Worm (Caenorhabditis elegans) whole organism, L3 larva: ENCODE results near the gene ruvb-1.
A peak's percentile ranks its signal among the peaks of the same experiment; 100 is the strongest.

Source experiments
- R02D3.7 ChIP-seq: fragments of 150-350 bp; optimal IDR thresholded peaks from 2 replicates; lab custom pipeline; 2014; ENCODE audit warnings: missing biosample characterization, missing genetic modification characterization
- aly-2 ChIP-seq: fragments of 150-350 bp; optimal IDR thresholded peaks from 2 replicates; lab custom pipeline; 2014; ENCODE audit warnings: missing biosample characterization, missing genetic modification characterization
- ama-1 ChIP-seq: fragments of 150-350 bp; optimal IDR thresholded peaks from 2 replicates; lab custom pipeline; 2018
- ceh-28 ChIP-seq: fragments of 150-350 bp; optimal IDR thresholded peaks from 2 replicates; lab custom pipeline; 2014; ENCODE audit warnings: missing biosample characterization, missing genetic modification reagents, missing genetic modification characterization
- daf-12 ChIP-seq: fragments of 150-350 bp; optimal IDR thresholded peaks from 2 replicates; lab custom pipeline; 2014; ENCODE audit warnings: missing biosample characterization, missing genetic modification reagents, missing genetic modification characterization
- egl-27 ChIP-seq: sonication (generic microtip); optimal IDR thresholded peaks from 4 replicates; lab custom pipeline; 2017; ENCODE audit warnings: missing biosample characterization, missing genetic modification reagents, missing genetic modification characterization
- elt-1 ChIP-seq: fragments of 150-350 bp; optimal IDR thresholded peaks from 2 replicates; lab custom pipeline; 2014; ENCODE audit warnings: missing biosample characterization, missing genetic modification characterization
- elt-2 ChIP-seq: sonication (generic microtip); optimal IDR thresholded peaks from 2 replicates; lab custom pipeline; 2016; ENCODE audit warnings: missing genetic modification reagents, mild to moderate bottlenecking, missing genetic modification characterization, missing compliant biosample characterization
- elt-3 ChIP-seq, 3 experiments: fragments of 150-350 bp in 1 of 3; sonication (generic microtip) in 2 of 3; optimal IDR thresholded peaks; 2 replicates in 2 of 3; 4 replicates in 1 of 3; lab custom pipeline; 2014 to 2017; ENCODE audit warnings: missing biosample characterization in 3 of 3, missing genetic modification characterization in 3 of 3
- fkh-10 ChIP-seq: sonication (generic microtip); optimal IDR thresholded peaks from 2 replicates; lab custom pipeline; 2017; ENCODE audit warnings: missing biosample characterization, missing genetic modification reagents, missing genetic modification characterization
- fkh-2 ChIP-seq: fragments of 150-350 bp; optimal IDR thresholded peaks from 2 replicates; lab custom pipeline; 2014; ENCODE audit warnings: missing biosample characterization, missing genetic modification reagents, missing genetic modification characterization
- fos-1 ChIP-seq: fragments of 150-350 bp; optimal IDR thresholded peaks from 2 replicates; lab custom pipeline; 2014; ENCODE audit warnings: missing biosample characterization, missing genetic modification characterization
- jun-1 ChIP-seq: fragments of 150-350 bp; optimal IDR thresholded peaks from 2 replicates; lab custom pipeline; 2014; ENCODE audit warnings: missing biosample characterization, missing genetic modification reagents, missing genetic modification characterization
- lin-15B ChIP-seq: fragments of 150-350 bp; optimal IDR thresholded peaks from 2 replicates; lab custom pipeline; 2014; ENCODE audit warnings: missing biosample characterization, missing genetic modification characterization
- lin-39 ChIP-seq: fragments of 150-350 bp; optimal IDR thresholded peaks from 2 replicates; lab custom pipeline; 2018; ENCODE audit warnings: missing biosample characterization, missing genetic modification reagents, missing genetic modification characterization
- lsy-12 ChIP-seq: sonication (generic microtip); optimal IDR thresholded peaks from 2 replicates; lab custom pipeline; 2016; ENCODE audit warnings: mild to moderate bottlenecking, missing genetic modification characterization, missing compliant biosample characterization
- mml-1 ChIP-seq: fragments of 150-350 bp; sonication (generic microtip); optimal IDR thresholded peaks from 3 replicates; lab custom pipeline; 2014; ENCODE audit warnings: missing biosample characterization, missing genetic modification characterization
- nfya-1 ChIP-seq: sonication (generic microtip); optimal IDR thresholded peaks from 2 replicates; lab custom pipeline; 2017; ENCODE audit warnings: missing genetic modification characterization, mild to moderate bottlenecking, missing compliant biosample characterization, antibody characterized with exemption, moderate library complexity; ENCODE audit not compliant: insufficient read depth
- nhr-11 ChIP-seq: fragments of 150-350 bp; optimal IDR thresholded peaks from 2 replicates; lab custom pipeline; 2014; ENCODE audit warnings: missing biosample characterization, missing genetic modification characterization
- nhr-23 ChIP-seq: fragments of 150-350 bp; optimal IDR thresholded peaks from 2 replicates; lab custom pipeline; 2014; ENCODE audit warnings: missing biosample characterization, missing genetic modification reagents, missing genetic modification characterization
- nhr-237 ChIP-seq: fragments of 150-350 bp; optimal IDR thresholded peaks from 2 replicates; lab custom pipeline; 2014; ENCODE audit warnings: missing biosample characterization, missing genetic modification characterization
- nhr-25 ChIP-seq: sonication (generic microtip); optimal IDR thresholded peaks from 2 replicates; lab custom pipeline; 2017; ENCODE audit warnings: missing biosample characterization, missing genetic modification characterization
- nhr-28 ChIP-seq: fragments of 150-350 bp; optimal IDR thresholded peaks from 2 replicates; lab custom pipeline; 2014; ENCODE audit warnings: missing biosample characterization, missing genetic modification characterization
- nhr-43 ChIP-seq: sonication (generic microtip); optimal IDR thresholded peaks from 2 replicates; lab custom pipeline; 2016; ENCODE audit warnings: mild to moderate bottlenecking, missing genetic modification characterization, missing compliant biosample characterization; ENCODE audit not compliant: poor library complexity, severe bottlenecking
- nhr-67 ChIP-seq: fragments of 150-350 bp; optimal IDR thresholded peaks from 2 replicates; lab custom pipeline; 2014; ENCODE audit warnings: missing biosample characterization, missing genetic modification characterization
- nhr-76 ChIP-seq: fragments of 150-350 bp; sonication (generic microtip); optimal IDR thresholded peaks from 5 replicates; lab custom pipeline; 2014; ENCODE audit warnings: missing biosample characterization, missing genetic modification characterization
- nhr-77 ChIP-seq: fragments of 150-350 bp; optimal IDR thresholded peaks from 2 replicates; lab custom pipeline; 2014; ENCODE audit warnings: missing biosample characterization, missing genetic modification characterization
- pha-4 ChIP-seq: fragments of 150-350 bp; optimal IDR thresholded peaks from 2 replicates; lab custom pipeline; 2014; ENCODE audit warnings: missing biosample characterization, missing genetic modification reagents, missing genetic modification characterization
- sea-2 ChIP-seq: fragments of 150-350 bp; sonication (generic microtip); optimal IDR thresholded peaks from 4 replicates; lab custom pipeline; 2014; ENCODE audit warnings: missing biosample characterization, missing genetic modification reagents, missing genetic modification characterization
- skn-1 ChIP-seq: fragments of 150-350 bp; optimal IDR thresholded peaks from 2 replicates; lab custom pipeline; 2014; ENCODE audit warnings: missing biosample characterization, missing genetic modification characterization
- unc-39 ChIP-seq: sonication (generic microtip); optimal IDR thresholded peaks from 4 replicates; lab custom pipeline; 2017; ENCODE audit warnings: missing biosample characterization, missing genetic modification characterization
- zag-1 ChIP-seq: fragments of 150-350 bp; optimal IDR thresholded peaks from 2 replicates; lab custom pipeline; 2014; ENCODE audit warnings: missing biosample characterization, missing genetic modification characterization

The ruvb-1 gene

DNA sequence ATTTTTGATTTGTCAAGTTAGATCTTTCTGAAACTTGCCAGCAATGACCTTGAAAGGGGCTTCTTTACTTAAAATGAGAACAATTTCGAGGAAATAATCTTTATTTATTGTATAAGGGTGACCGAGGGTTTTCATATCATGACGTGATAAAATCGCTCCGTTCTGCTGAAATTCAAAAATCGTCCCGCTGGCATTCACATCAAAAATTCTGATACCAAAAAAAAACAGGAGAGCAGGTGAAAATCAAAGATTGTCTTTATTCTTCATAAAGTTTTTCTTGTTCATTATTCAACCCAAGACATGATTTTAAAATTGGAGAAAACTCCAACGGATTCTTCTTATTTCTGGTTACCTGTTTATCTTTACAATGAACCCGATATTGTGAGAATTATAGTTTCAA lies 36.5 kb downstream of the ruvb-1 start, which contains the start of gene sre-28:
TSS of gene sre-28 (plus strand) at position 301 of the 400 bp plus-strand sequence.
- TF ChIP-seq nhr-43 (tag; lab: Kevin White, UChicago) (no peak), fkh-10 (GFP tag; lab: Kevin White, UChicago) (no peak), skn-1 (tag; lab: Kevin White, UChicago) (no peak), sea-2 (no peak), elt-1 (no peak), fos-1 (tag; lab: Kevin White, UChicago) (no peak), lsy-12 (tag; lab: Kevin White, UChicago) (no peak), unc-39 (no peak)

DNA sequence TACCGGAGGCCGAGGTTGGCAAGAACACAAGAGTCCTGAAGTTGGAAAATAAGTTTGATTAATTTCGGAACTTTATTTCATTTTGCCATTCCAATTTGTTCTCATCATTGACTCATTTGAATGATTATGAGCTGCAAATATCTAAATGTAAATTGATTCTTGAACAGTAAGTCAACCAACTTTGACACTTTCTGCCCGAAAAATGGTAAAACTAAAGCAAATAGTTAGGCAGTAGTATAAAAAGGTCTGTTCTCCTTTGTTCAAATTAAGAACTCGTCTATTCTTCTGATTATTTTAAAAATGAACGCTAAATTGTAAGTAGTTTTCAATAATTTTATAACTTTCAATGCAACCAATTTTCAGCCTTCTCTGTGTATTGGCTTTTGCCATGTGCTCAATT lies 37.6 kb downstream of the ruvb-1 start, which contains the start of gene fipr-12:
TSS of gene fipr-12 (plus strand) at position 301 of the 400 bp plus-strand sequence.
- TF ChIP-seq jun-1 (tag; lab: Kevin White, UChicago) (no peak), mml-1 (tag; lab: Kevin White, UChicago) (no peak), nhr-76 (tag; lab: Kevin White, UChicago) (no peak), sea-2 (no peak), daf-12 (no peak), fkh-10 (GFP tag; lab: Kevin White, UChicago) (no peak), zag-1 (tag; lab: Kevin White, UChicago) (no peak), nhr-23 (tag; lab: Kevin White, UChicago) (no peak), ceh-28 (no peak), nhr-43 (tag; lab: Kevin White, UChicago) (no peak), elt-1 (no peak), egl-27 (tag; lab: Kevin White, UChicago) (no peak), skn-1 (tag; lab: Kevin White, UChicago) (no peak), nhr-11 (no peak), lin-15B (tag; lab: Kevin White, UChicago) (no peak)

DNA sequence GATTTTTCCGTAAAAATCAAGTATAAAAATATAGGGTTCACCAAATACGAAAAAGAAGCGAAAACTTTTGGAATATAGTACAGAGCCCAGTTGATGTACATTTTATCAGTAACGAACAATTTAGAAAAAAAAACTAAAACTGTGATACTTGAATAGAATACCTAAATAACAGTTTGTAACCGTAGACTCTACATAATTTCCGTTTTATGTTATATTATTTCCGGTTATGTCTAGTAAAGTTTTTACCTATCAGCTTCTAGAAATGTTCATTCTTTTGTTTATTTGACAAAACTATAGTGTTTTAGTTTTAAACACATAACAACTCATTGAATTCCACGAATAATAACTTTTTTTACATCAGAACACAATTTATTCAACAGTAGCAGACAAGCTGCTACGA lies 43.2 kb downstream of the ruvb-1 start, which contains the start of gene srj-33:
TSS of gene srj-33 (minus strand) at position 101 of the 400 bp plus-strand sequence.
- TF ChIP-seq nhr-77 (tag; lab: Kevin White, UChicago), result no peak
- TF ChIP-seq nhr-25, result no peak
- no peak for TF ChIP-seq nhr-67 (tag; lab: Kevin White, UChicago)
- no peak for TF ChIP-seq nhr-11
- no peak for TF ChIP-seq ama-1 (lab: Kevin White, UChicago)
- TF ChIP-seq nfya-1, result no peak
- TF ChIP-seq R02D3.7 (tag; lab: Kevin White, UChicago), result no peak
- TF ChIP-seq elt-3 (tag; optimal IDR thresholded peaks at IDR 0.05; lab: Kevin White, UChicago), result no peak
- no peak for TF ChIP-seq nhr-237
- no peak for TF ChIP-seq nhr-76 (tag; lab: Kevin White, UChicago)
- TF ChIP-seq nhr-28, result no peak
- TF ChIP-seq fkh-2 (tag; lab: Kevin White, UChicago), result no peak
- no peak for TF ChIP-seq lsy-12 (tag; lab: Kevin White, UChicago)

DNA sequence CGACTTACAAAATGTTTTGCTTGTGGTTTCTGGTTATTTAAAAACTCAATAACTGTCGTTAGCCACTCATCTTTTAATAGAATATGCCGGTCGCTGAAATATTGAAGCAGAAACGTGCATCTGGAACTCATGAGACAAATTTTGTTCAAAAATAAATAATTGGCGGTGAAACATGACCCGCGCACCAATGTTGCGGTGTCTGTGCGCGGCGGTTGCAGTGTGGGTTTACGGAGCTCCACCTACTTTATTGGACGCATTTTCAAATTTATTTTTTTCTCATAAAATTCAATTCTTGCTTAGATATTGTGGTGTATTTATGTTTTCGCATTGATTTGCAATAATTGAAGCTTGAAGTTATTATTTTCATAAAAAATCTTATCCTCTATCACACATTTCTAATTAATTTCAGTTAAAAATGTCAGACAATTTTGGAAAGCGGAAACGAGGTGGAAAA lies 50.0 kb downstream of the ruvb-1 start, which contains the start of the genes rmh-2 and suds-3:
TSS of gene rmh-2 (minus strand) at position 164 of the 454 bp plus-strand sequence.
TSS of gene suds-3 (plus strand) at position 404 of the 454 bp plus-strand sequence.
- TF ChIP-seq lin-15B (tag; lab: Kevin White, UChicago), result peak; percentile 71
- peak; percentile 18 for TF ChIP-seq elt-2 (tag; lab: Kevin White, UChicago)
- peak; percentile 51 for TF ChIP-seq pha-4 (tag; lab: Kevin White, UChicago)
- peak; percentile 92 for TF ChIP-seq R02D3.7 (tag; lab: Kevin White, UChicago)
- no peak for TF ChIP-seq nhr-23 (tag; lab: Kevin White, UChicago)
- no peak for TF ChIP-seq aly-2 (tag; lab: Kevin White, UChicago)
- peak; percentile 1 for TF ChIP-seq lin-39
- peak; percentile 78 for TF ChIP-seq nfya-1
